Worm (Caenorhabditis elegans): ENCODE results near the gene C01G10.18.

C01G10.18 gene

DNA sequence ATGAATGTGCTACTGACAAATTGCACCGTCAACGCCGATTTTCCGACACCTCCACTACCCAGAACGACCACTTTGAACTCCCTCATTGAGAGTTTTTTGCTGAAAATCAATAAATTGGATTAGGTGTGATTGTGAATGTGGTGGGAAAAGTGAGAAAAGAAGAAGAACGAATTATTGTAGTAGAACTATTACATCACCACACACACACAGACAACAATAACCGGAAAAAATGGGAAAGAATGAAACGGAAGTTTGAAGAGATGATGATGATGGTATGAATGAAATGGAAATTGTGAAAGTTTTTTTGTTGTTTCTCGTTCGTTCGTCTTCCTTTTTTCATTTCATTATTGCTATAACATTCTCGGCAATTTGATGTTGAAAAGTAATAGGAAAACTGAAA, 24.5 kb downstream of the C01G10.18 start, which contains the start of gene rap-2:
TSS of gene rap-2 (minus strand) at position 101 of the 400 bp plus-strand sequence.
- no peak for TF ChIP-seq unc-62 (GFP tag; optimal IDR thresholded peaks at IDR 0.05)

ce11 chrV:15060595-15060994, 27.9 kb downstream of the C01G10.18 start:
- no peak for TF ChIP-seq unc-62 (GFP tag; optimal IDR thresholded peaks at IDR 0.05)

- TF ChIP-seq unc-62 (GFP tag; optimal IDR thresholded peaks at IDR 0.05): no peak
These were observed 29.0 kb downstream of the C01G10.18 start, which contains the start of the genes mcm-3 and C25D7.15 for ce11 chrV:15059534-15059933. Gene mcm-3 (minus strand): TSS chrV:15059599. Gene C25D7.15 (plus strand): TSS chrV:15059808.

- TF ChIP-seq unc-62 (GFP tag; optimal IDR thresholded peaks at IDR 0.05): no peak
These were observed 29.5 kb downstream of the C01G10.18 start for ce11 chrV:15058965-15059364.

DNA sequence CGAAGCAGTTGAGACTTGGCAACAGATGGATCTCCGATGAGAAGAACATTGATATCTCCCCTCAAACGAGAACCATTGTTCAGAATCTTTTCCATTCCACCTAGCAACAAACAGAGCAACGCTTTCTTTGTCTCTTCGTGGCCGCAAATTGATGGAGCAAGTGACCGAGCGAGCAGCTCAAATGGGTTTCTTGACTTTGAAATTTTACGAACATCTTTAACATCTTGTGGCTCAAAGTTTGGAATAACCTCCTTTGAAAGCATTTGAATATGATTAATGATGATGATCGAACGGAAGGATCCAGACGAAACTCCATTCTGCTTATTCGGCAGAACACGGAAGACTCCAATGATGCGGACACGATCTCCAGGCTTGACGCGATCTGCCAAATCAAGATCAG, 30.1 kb downstream of the C01G10.18 start:
- no peak for TF ChIP-seq unc-62 (GFP tag; optimal IDR thresholded peaks at IDR 0.05)

ce11 chrV:15057724-15058123, 30.8 kb downstream of the C01G10.18 start:
- TF ChIP-seq unc-62 (GFP tag; optimal IDR thresholded peaks at IDR 0.05): no peak

DNA sequence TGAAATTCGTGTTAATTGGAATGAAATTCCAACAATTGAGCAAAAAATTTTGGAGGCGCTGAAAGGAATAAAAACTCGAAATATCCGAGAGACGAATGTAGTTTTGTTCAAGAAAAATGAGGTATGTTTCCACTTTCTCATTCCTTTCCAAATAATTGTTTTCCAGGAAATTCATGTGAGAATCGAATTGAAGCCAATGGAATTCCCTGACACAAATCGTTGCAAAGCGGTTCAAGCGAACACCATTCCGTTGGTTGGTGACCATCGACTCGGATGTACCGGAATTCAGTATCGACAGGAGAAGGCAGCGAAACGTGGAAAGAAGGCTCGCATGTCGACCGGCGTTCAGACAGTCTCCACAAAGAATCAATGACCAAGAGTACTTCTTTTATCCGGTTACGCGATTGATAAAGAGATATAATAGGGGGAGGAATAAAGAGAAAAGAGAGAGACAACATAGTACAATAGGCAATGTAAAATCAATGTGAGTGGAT, 32.1 kb downstream of the C01G10.18 start:
- no peak for TF ChIP-seq unc-62 (GFP tag; optimal IDR thresholded peaks at IDR 0.05)

ce11 chrV:15055873-15056272, 32.6 kb downstream of the C01G10.18 start, which contains the start of gene C25D7.16:
Gene C25D7.16 (plus strand): TSS chrV:15056173.
- TF ChIP-seq unc-62 (GFP tag; optimal IDR thresholded peaks at IDR 0.05): no peak

- TF ChIP-seq unc-62 (GFP tag; optimal IDR thresholded peaks at IDR 0.05): no peak
These were observed 33.8 kb downstream of the C01G10.18 start for ce11 chrV:15054733-15055132.

ce11 chrV:15052368-15052767, 36.1 kb downstream of the C01G10.18 start, which contains the start of the genes fbxa-82 and C25D7.5:
Gene fbxa-82 (minus strand): TSS chrV:15052530.
Gene C25D7.5 (plus strand): TSS chrV:15052650.
- TF ChIP-seq unc-62 (GFP tag; optimal IDR thresholded peaks at IDR 0.05): no peak

DNA sequence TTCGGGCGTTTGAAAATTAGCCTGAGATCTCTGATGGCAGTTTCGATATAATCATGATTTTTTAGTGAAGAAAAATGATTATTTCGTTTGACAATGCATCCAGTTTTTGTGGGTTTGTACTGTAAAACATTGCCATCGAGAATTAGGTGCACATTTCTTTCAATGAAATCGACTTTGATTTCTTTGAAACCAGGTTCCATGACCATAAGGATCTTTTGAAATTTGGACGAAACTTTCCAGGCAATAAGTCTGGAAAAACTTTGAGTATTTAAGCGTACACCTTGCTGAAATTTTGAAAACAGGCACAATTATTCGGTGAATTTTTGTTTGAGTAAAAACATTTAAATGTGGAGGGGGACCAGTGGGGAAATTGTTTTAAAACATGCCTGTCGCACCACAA, 36.8 kb downstream of the C01G10.18 start:
- TF ChIP-seq unc-62 (GFP tag; optimal IDR thresholded peaks at IDR 0.05): no peak

- TF ChIP-seq unc-62 (GFP tag; optimal IDR thresholded peaks at IDR 0.05): no peak
These were observed 40.4 kb downstream of the C01G10.18 start, which contains the start of gene sdc-3 for ce11 chrV:15048107-15048506. Gene sdc-3 (minus strand): TSS chrV:15048207.

Measured in whole organism, dauer.